Worm (Caenorhabditis elegans) whole organism, midembryonic: ENCODE results near the gene bath-9.

Experiments
- T22C8.4 ChIP-seq: fragments of 200-800 bp; sonication (Bioruptor generic); IDR thresholded peaks from 2 replicates; pipeline ENCODE4 v1.3.6; 2022; ENCODE audit warnings: missing genetic modification characterization, missing compliant biosample characterization
- cog-1 ChIP-seq: sonication (generic microtip); optimal IDR thresholded peaks from 2 replicates; lab custom pipeline; 2016; ENCODE audit warnings: missing genetic modification characterization, missing compliant biosample characterization
- flt-1 ChIP-seq: fragments of 200-800 bp; sonication (Bioruptor generic); IDR thresholded peaks from 2 replicates; pipeline ENCODE4 v1.3.6; 2022; ENCODE audit warnings: missing genetic modification characterization, missing compliant biosample characterization
- klf-2 ChIP-seq: fragments of 200-800 bp; sonication (Bioruptor generic); conservative IDR thresholded peaks from 2 replicates; pipeline ENCODE4 v1.3.6; 2022; ENCODE audit warnings: missing genetic modification reagents, missing genetic modification characterization, missing compliant biosample characterization
- med-1 ChIP-seq: sonication (generic microtip); optimal IDR thresholded peaks from 2 replicates; lab custom pipeline; 2017; ENCODE audit warnings: missing genetic modification characterization, mild to moderate bottlenecking, missing compliant biosample characterization, antibody characterized with exemption, missing genetic modification reagents; ENCODE audit not compliant: insufficient read depth
- ref-1 ChIP-seq: fragments of 200-800 bp; sonication (Bioruptor generic); conservative IDR thresholded peaks from 2 replicates; pipeline ENCODE4 v1.3.6; 2022; ENCODE audit warnings: missing genetic modification reagents, missing genetic modification characterization, missing compliant biosample characterization
- tab-1 ChIP-seq: fragments of 200-800 bp; sonication (Bioruptor generic); IDR thresholded peaks from 2 replicates; pipeline ENCODE4 v1.3.6; 2022; ENCODE audit warnings: missing genetic modification characterization, missing compliant biosample characterization
- ztf-23 ChIP-seq: fragments of 200-800 bp; sonication (Bioruptor generic); IDR thresholded peaks from 2 replicates; pipeline ENCODE4 v1.3.6; 2022; ENCODE audit warnings: missing genetic modification reagents, missing genetic modification characterization, missing compliant biosample characterization
- ztf-29 ChIP-seq: fragments of 200-800 bp; sonication (Bioruptor generic); IDR thresholded peaks from 2 replicates; pipeline ENCODE4 v1.3.6; 2022; ENCODE audit warnings: missing genetic modification reagents, missing genetic modification characterization, missing compliant biosample characterization

bath-9 gene

DNA sequence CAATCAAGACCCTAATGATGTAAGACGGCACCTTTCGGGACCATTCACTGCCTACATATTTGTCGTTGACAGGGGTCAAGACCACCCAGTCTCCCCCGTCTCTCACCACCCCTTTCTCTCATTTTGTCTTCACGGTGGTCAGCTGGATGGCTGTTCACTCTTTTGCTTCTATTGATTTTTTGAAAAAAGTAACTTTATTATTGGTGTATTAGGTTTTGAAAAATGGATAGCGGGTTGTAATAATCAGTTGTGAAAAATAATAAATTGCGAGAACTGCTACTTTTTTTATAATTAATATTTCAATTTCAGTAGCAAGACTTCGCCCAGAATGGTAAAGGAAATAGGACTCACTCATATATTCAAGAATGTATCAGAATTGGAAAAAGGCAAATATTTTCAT lies at the start of gene bath-9:
TSS of gene bath-9 (plus strand) at position 301 of the 400 bp plus-strand sequence.
- TF ChIP-seq tab-1 (no peak), ztf-29 (no peak)

- TF ChIP-seq tab-1 (no peak), klf-2 (GFP tag; lab: Robert Waterston, UW) (no peak), cog-1 (tag; lab: Kevin White, UChicago) (no peak), T22C8.4 (no peak), ztf-29 (no peak), ztf-23 (GFP tag; lab: Robert Waterston, UW) (no peak), ref-1 (no peak), flt-1 (GFP tag; lab: Robert Waterston, UW) (no peak), med-1 (GFP tag; lab: Kevin White, UChicago) (no peak)
These were observed 49.8 kb upstream of the bath-9 start, which contains the start of gene Y46D2A.3 for ce11 chrII:3327104-3327503. Y46D2A.3 (minus strand) TSS chrII:3327204.

DNA sequence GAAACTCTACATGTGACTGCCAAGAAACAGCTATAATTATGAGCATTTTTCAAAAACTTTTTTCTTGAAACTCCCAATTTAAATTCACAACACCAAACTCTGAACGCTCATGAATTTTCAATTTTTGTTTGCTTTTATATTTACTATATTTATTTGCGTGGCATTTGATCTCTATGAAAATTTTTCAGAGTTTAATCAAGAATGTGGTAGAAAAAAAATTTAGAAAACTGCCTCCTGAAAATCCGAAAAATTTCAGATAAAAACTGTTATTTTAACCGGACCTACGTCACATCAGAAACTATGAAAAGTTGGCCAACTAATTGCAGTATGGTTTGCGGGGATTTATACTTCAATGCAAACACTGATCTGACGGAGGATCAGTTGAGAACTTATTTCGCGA lies 44.9 kb upstream of the bath-9 start, which contains the start of gene irld-27:
TSS of gene irld-27 (plus strand) at position 301 of the 400 bp plus-strand sequence.
- no peak for TF ChIP-seq T22C8.4
- no peak for TF ChIP-seq flt-1 (GFP tag; lab: Robert Waterston, UW)
- no peak for TF ChIP-seq ref-1
- TF ChIP-seq ztf-29 = no peak
- TF ChIP-seq tab-1 = no peak
- no peak for TF ChIP-seq klf-2 (GFP tag; lab: Robert Waterston, UW)
- TF ChIP-seq cog-1 (tag; lab: Kevin White, UChicago) = no peak
- no peak for TF ChIP-seq ztf-23 (GFP tag; lab: Robert Waterston, UW)
- TF ChIP-seq med-1 (GFP tag; lab: Kevin White, UChicago) = no peak

- no peak for TF ChIP-seq klf-2 (GFP tag; lab: Robert Waterston, UW)
- TF ChIP-seq ref-1 = no peak
- TF ChIP-seq med-1 (GFP tag; lab: Kevin White, UChicago) = no peak
- no peak for TF ChIP-seq flt-1 (GFP tag; lab: Robert Waterston, UW)
- TF ChIP-seq T22C8.4 = no peak
- no peak for TF ChIP-seq ztf-29
- no peak for TF ChIP-seq ztf-23 (GFP tag; lab: Robert Waterston, UW)
These were observed 39.9 kb upstream of the bath-9 start, which contains the start of gene F14D2.19 for ce11 chrII:3337039-3337438. F14D2.19 (minus strand) TSS chrII:3337139.

ce11 chrII:3338556-3338955 lies 38.3 kb upstream of the bath-9 start, which contains the start of gene F14D2.7:
F14D2.7 (minus strand) TSS chrII:3338656.
- no peak for TF ChIP-seq cog-1 (tag; lab: Kevin White, UChicago)

- TF ChIP-seq klf-2 (GFP tag; lab: Robert Waterston, UW) = no peak
- peak; percentile 14; the same call in 1 of the 2 replicates for TF ChIP-seq T22C8.4
- TF ChIP-seq cog-1 (tag; lab: Kevin White, UChicago) = no peak
- no peak for TF ChIP-seq ztf-29
- no peak for TF ChIP-seq med-1 (GFP tag; lab: Kevin White, UChicago)
- TF ChIP-seq tab-1 = no peak
These were observed 36.6 kb upstream of the bath-9 start, which contains the start of gene F14D2.5 for ce11 chrII:3340251-3340650. F14D2.5 (plus strand) TSS chrII:3340551.

- TF ChIP-seq T22C8.4 = no peak
- no peak for TF ChIP-seq ztf-23 (GFP tag; lab: Robert Waterston, UW)
- TF ChIP-seq ztf-29 = no peak
- no peak for TF ChIP-seq cog-1 (tag; lab: Kevin White, UChicago)
- no peak for TF ChIP-seq klf-2 (GFP tag; lab: Robert Waterston, UW)
- TF ChIP-seq med-1 (GFP tag; lab: Kevin White, UChicago) = no peak
- no peak for TF ChIP-seq flt-1 (GFP tag; lab: Robert Waterston, UW)
- TF ChIP-seq ref-1 = no peak
- TF ChIP-seq tab-1 = no peak
These were observed 36.1 kb upstream of the bath-9 start for ce11 chrII:3340818-3341217.

- TF ChIP-seq T22C8.4 (no peak), ztf-29 (no peak), klf-2 (GFP tag; lab: Robert Waterston, UW) (no peak)
These were observed 34.9 kb upstream of the bath-9 start, which contains the start of gene F14D2.11 for ce11 chrII:3341989-3342388. F14D2.11 (minus strand) TSS chrII:3342089.

DNA sequence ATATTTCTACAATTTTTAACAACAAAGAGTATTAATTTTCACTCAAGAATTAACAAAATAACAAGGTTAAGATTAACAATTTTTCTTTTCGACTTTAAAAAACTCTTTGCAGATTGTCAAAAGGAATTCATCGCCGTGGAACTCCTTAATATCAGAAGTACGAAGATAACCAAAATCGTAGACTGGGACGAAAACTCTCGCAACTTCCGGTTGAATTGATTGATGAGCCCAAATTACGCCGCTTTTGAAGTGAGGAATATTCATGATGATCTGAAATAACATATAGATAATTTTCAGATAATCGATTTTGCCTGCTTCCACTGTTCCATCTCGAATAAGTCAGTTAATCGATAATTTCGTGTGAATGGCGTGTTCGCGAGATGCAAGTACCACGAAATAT lies 33.2 kb upstream of the bath-9 start, which contains the start of gene F14D2.15:
TSS of gene F14D2.15 (minus strand) at position 101 of the 400 bp plus-strand sequence.
- no peak for TF ChIP-seq klf-2 (GFP tag; lab: Robert Waterston, UW)
- 0 out of 2 replicates have a peak, but pooled peaks have one; percentile 34 for TF ChIP-seq T22C8.4

DNA sequence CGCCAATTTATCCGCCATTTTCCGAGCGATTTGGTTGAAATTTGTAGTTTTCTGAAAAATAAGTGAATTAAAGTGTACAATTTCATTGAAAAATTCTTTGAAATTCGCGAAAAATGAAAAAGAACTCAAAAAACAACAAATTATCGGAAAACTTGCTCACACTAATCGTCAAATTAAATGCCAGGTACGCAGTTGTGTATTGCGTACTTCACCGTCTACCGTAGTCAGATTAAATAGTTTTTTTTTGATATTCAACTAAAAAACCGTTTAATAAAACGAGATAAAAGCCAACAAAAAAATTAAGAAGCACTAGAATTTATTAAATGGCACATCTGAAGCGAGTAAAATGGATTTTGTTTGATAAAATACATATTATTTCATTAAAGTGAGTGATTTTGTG lies 32.0 kb upstream of the bath-9 start, which contains the start of gene bath-28:
TSS of gene bath-28 (minus strand) at position 51 of the 400 bp plus-strand sequence.
- no peak for TF ChIP-seq ref-1
- no peak for TF ChIP-seq tab-1
- TF ChIP-seq T22C8.4 = no peak
- no peak for TF ChIP-seq ztf-23 (GFP tag; lab: Robert Waterston, UW)
- no peak for TF ChIP-seq ztf-29
- TF ChIP-seq flt-1 (GFP tag; lab: Robert Waterston, UW) = no peak
- TF ChIP-seq cog-1 (tag; lab: Kevin White, UChicago) = no peak
- no peak for TF ChIP-seq med-1 (GFP tag; lab: Kevin White, UChicago)
- no peak for TF ChIP-seq klf-2 (GFP tag; lab: Robert Waterston, UW)

- no peak for TF ChIP-seq T22C8.4
- TF ChIP-seq cog-1 (tag; lab: Kevin White, UChicago) = no peak
- TF ChIP-seq med-1 (GFP tag; lab: Kevin White, UChicago) = no peak
- no peak for TF ChIP-seq flt-1 (GFP tag; lab: Robert Waterston, UW)
- no peak for TF ChIP-seq tab-1
- TF ChIP-seq ref-1 = no peak
- no peak for TF ChIP-seq ztf-29
- no peak for TF ChIP-seq ztf-23 (GFP tag; lab: Robert Waterston, UW)
- no peak for TF ChIP-seq klf-2 (GFP tag; lab: Robert Waterston, UW)
These were observed 30.5 kb upstream of the bath-9 start, which contains the start of gene bath-30 for ce11 chrII:3346328-3346780. bath-30 (minus strand) TSS chrII:3346378.
